Fruit fly (Drosophila melanogaster) whole organism, embryonic: Measurements from ENCODE around the gene Mettl5.
A peak's percentile ranks its signal among the peaks of the same experiment; 100 is the strongest.

Experiments
- B-H1 ChIP-seq: fragments of 200-800 bp; sonication (Bioruptor generic); IDR thresholded peaks from 3 replicates; pipeline ENCODE4 v1.3.6; 2022; ENCODE audit warnings: missing biosample characterization, missing genetic modification characterization
- BtbVII ChIP-seq: fragments of 200-800 bp; sonication (Bioruptor generic); optimal IDR thresholded peaks from 3 replicates; lab custom pipeline; 2017; ENCODE audit warnings: missing biosample characterization, mild to moderate bottlenecking, missing genetic modification characterization
- CG11398 ChIP-seq: fragments of 200-800 bp; sonication (Bioruptor generic); optimal IDR thresholded peaks from 2 replicates; lab custom pipeline; 2016; ENCODE audit warnings: missing biosample characterization, missing genetic modification characterization
- CG17186 ChIP-seq: fragments of 200-800 bp; sonication (Bioruptor generic); optimal IDR thresholded peaks from 3 replicates; lab custom pipeline; 2017; ENCODE audit warnings: missing biosample characterization, missing genetic modification reagents, missing genetic modification characterization
- CG17612 ChIP-seq: fragments of 200-800 bp; sonication (Bioruptor generic); IDR thresholded peaks from 2 replicates; pipeline ENCODE4 v1.3.6; 2022; ENCODE audit warnings: missing biosample characterization, missing genetic modification characterization
- CG18476 ChIP-seq: fragments of 200-800 bp; sonication (Bioruptor generic); optimal IDR thresholded peaks from 2 replicates; lab custom pipeline; 2016; ENCODE audit warnings: missing biosample characterization, mild to moderate bottlenecking, missing genetic modification characterization
- CG33557 ChIP-seq: fragments of 200-800 bp; sonication (Bioruptor generic); optimal IDR thresholded peaks from 2 replicates; lab custom pipeline; 2019; ENCODE audit warnings: missing biosample characterization, mild to moderate bottlenecking, missing genetic modification characterization, moderate library complexity
- CG34376 ChIP-seq: fragments of 200-800 bp; sonication (Bioruptor generic); optimal IDR thresholded peaks from 2 replicates; lab custom pipeline; 2018; ENCODE audit warnings: missing biosample characterization, mild to moderate bottlenecking, missing genetic modification characterization
- CG34422 ChIP-seq: fragments of 200-800 bp; sonication (Bioruptor generic); IDR thresholded peaks from 3 replicates; pipeline ENCODE4 v1.3.6; 2022; ENCODE audit warnings: missing biosample characterization, missing genetic modification characterization
- CG4360 ChIP-seq: fragments of 200-800 bp; sonication (Bioruptor generic); IDR thresholded peaks from 2 replicates; pipeline ENCODE4 v1.3.6; 2022; ENCODE audit warnings: missing biosample characterization, missing genetic modification characterization
- CG4617 ChIP-seq: fragments of 200-800 bp; sonication (Bioruptor generic); optimal IDR thresholded peaks from 3 replicates; lab custom pipeline; 2016; ENCODE audit warnings: missing biosample characterization, missing genetic modification characterization, borderline replicate concordance
- CG5180 ChIP-seq: fragments of 200-800 bp; sonication (Bioruptor generic); optimal IDR thresholded peaks from 3 replicates; lab custom pipeline; 2017; ENCODE audit warnings: missing biosample characterization, missing genetic modification characterization, mild to moderate bottlenecking, moderate library complexity, missing genetic modification reagents
- CG7271 ChIP-seq: fragments of 200-800 bp; sonication (Bioruptor generic); optimal IDR thresholded peaks from 2 replicates; lab custom pipeline; 2018; ENCODE audit warnings: missing biosample characterization, mild to moderate bottlenecking, missing genetic modification characterization, moderate library complexity
- CG8089 ChIP-seq: fragments of 200-800 bp; sonication (Bioruptor generic); optimal IDR thresholded peaks from 3 replicates; lab custom pipeline; 2016; ENCODE audit warnings: missing biosample characterization, missing genetic modification characterization
- CG8478 ChIP-seq: fragments of >200 bp; optimal IDR thresholded peaks from 2 replicates; lab custom pipeline; 2018
- Camta ChIP-seq: fragments of 200-800 bp; sonication (Bioruptor generic); optimal IDR thresholded peaks from 2 replicates; lab custom pipeline; 2016; ENCODE audit warnings: missing biosample characterization, missing genetic modification characterization
- CkIIα-i1 ChIP-seq: fragments of 200-800 bp; sonication (Bioruptor generic); IDR thresholded peaks from 2 replicates; pipeline ENCODE4 v1.3.6; 2022; ENCODE audit warnings: missing biosample characterization, missing genetic modification characterization
- Fer1 ChIP-seq: fragments of 200-800 bp; sonication (Bioruptor generic); optimal IDR thresholded peaks from 2 replicates; lab custom pipeline; 2017; ENCODE audit warnings: missing biosample characterization, mild to moderate bottlenecking, missing genetic modification characterization
- Fer3 ChIP-seq: fragments of 200-800 bp; sonication (Bioruptor generic); optimal IDR thresholded peaks from 2 replicates; lab custom pipeline; 2018; ENCODE audit warnings: missing biosample characterization, mild to moderate bottlenecking, missing genetic modification characterization, moderate library complexity
- Lhr ChIP-seq: fragments of 200-800 bp; sonication (Bioruptor generic); optimal IDR thresholded peaks from 3 replicates; lab custom pipeline; 2017; ENCODE audit warnings: mild to moderate bottlenecking, missing biosample characterization, missing genetic modification reagents, missing genetic modification characterization
- Lpt ChIP-seq: fragments of >200 bp; optimal IDR thresholded peaks from 2 replicates; lab custom pipeline; 2018; ENCODE audit warnings: missing biosample characterization, missing genetic modification characterization
- Mes4 ChIP-seq: fragments of 200-800 bp; sonication (Bioruptor generic); optimal IDR thresholded peaks from 2 replicates; lab custom pipeline; 2016; ENCODE audit warnings: missing biosample characterization, missing genetic modification characterization
- Side ChIP-seq: fragments of 200-800 bp; sonication (Bioruptor generic); optimal IDR thresholded peaks from 2 replicates; lab custom pipeline; 2016; ENCODE audit warnings: missing biosample characterization, missing genetic modification characterization
- Sox102F ChIP-seq: fragments of 200-800 bp; sonication (Bioruptor generic); optimal IDR thresholded peaks from 2 replicates; lab custom pipeline; 2018; ENCODE audit warnings: missing biosample characterization, mild to moderate bottlenecking, missing genetic modification characterization, moderate library complexity
- Spps ChIP-seq: fragments of 200-800 bp; sonication (Bioruptor generic); optimal IDR thresholded peaks from 2 replicates; lab custom pipeline; 2018; ENCODE audit warnings: missing biosample characterization, mild to moderate bottlenecking, missing genetic modification characterization
- Stat92E ChIP-seq, 3 experiments: fragments of >200 bp in 2 of 3; fragments of 200-800 bp in 1 of 3; sonication (Bioruptor generic) in 1 of 3; optimal IDR thresholded peaks; 2 replicates each; lab custom pipeline; 2017 to 2019; ENCODE audit warnings: missing biosample characterization in 3 of 3, missing genetic modification characterization in 3 of 3, mild to moderate bottlenecking in 1 of 3, moderate library complexity in 1 of 3
- bab2 ChIP-seq: fragments of 200-800 bp; sonication (Bioruptor generic); optimal IDR thresholded peaks from 2 replicates; lab custom pipeline; 2016; ENCODE audit warnings: missing biosample characterization, missing genetic modification characterization
- cas ChIP-seq: fragments of 200-800 bp; sonication (Bioruptor generic); IDR thresholded peaks from 2 replicates; pipeline ENCODE4 v1.3.6; 2022; ENCODE audit warnings: missing biosample characterization, missing genetic modification characterization
- chif ChIP-seq, 2 experiments: fragments of 200-800 bp; sonication (Bioruptor generic); optimal IDR thresholded peaks; 3 replicates each; lab custom pipeline; 2016; ENCODE audit warnings: missing biosample characterization in 2 of 2, missing genetic modification characterization in 2 of 2
- chn ChIP-seq: fragments of 200-800 bp; sonication (Bioruptor generic); optimal IDR thresholded peaks from 2 replicates; lab custom pipeline; 2016; ENCODE audit warnings: missing biosample characterization, missing genetic modification characterization
- da ChIP-seq: fragments of 200-800 bp; sonication (Bioruptor generic); optimal IDR thresholded peaks from 2 replicates; lab custom pipeline; 2016; ENCODE audit warnings: missing biosample characterization, missing genetic modification characterization
- dati ChIP-seq: fragments of 200-800 bp; sonication (Bioruptor generic); IDR thresholded peaks from 2 replicates; pipeline ENCODE4 v1.3.6; 2022; ENCODE audit warnings: missing biosample characterization, missing genetic modification characterization
- dpn ChIP-seq, 2 experiments: fragments of 200-800 bp; sonication (Bioruptor generic); optimal IDR thresholded peaks; 3 replicates each; lab custom pipeline; 2016; ENCODE audit warnings: missing biosample characterization in 2 of 2, missing genetic modification characterization in 2 of 2
- ems ChIP-seq: fragments of 200-800 bp; sonication (Bioruptor generic); optimal IDR thresholded peaks from 3 replicates; lab custom pipeline; 2016; ENCODE audit warnings: missing biosample characterization, missing genetic modification characterization
- ewg ChIP-seq: fragments of 200-800 bp; sonication (Bioruptor generic); optimal IDR thresholded peaks from 3 replicates; lab custom pipeline; 2017; ENCODE audit warnings: mild to moderate bottlenecking, missing biosample characterization, missing genetic modification reagents, missing genetic modification characterization
- fd3F ChIP-seq: fragments of 200-800 bp; sonication (Bioruptor generic); optimal IDR thresholded peaks from 2 replicates; lab custom pipeline; 2018; ENCODE audit warnings: missing biosample characterization, mild to moderate bottlenecking, missing genetic modification characterization, moderate library complexity
- gcm ChIP-seq: fragments of 200-800 bp; sonication (Bioruptor generic); optimal IDR thresholded peaks from 2 replicates; lab custom pipeline; 2019; ENCODE audit warnings: missing biosample characterization, mild to moderate bottlenecking, missing genetic modification characterization, moderate library complexity
- h ChIP-seq: fragments of >200 bp; optimal IDR thresholded peaks from 2 replicates; lab custom pipeline; 2017
- hkb ChIP-seq, 2 experiments: fragments of 200-800 bp in 1 of 2; fragments of >200 bp in 1 of 2; sonication (Bioruptor generic) in 1 of 2; IDR thresholded peaks in 1 of 2; optimal IDR thresholded peaks in 1 of 2; 2 replicates each; pipeline versions ENCODE4 v1.3.6 to Lab custom; 2017 to 2022; ENCODE audit warnings: missing biosample characterization in 1 of 2, missing genetic modification characterization in 1 of 2
- mirr ChIP-seq: fragments of 200-800 bp; sonication (Bioruptor generic); optimal IDR thresholded peaks from 3 replicates; lab custom pipeline; 2018; ENCODE audit warnings: missing biosample characterization, mild to moderate bottlenecking, missing genetic modification characterization
- nau ChIP-seq: fragments of 200-800 bp; sonication (Bioruptor generic); optimal IDR thresholded peaks from 3 replicates; lab custom pipeline; 2017; ENCODE audit warnings: missing biosample characterization, mild to moderate bottlenecking, missing genetic modification characterization, missing genetic modification reagents
- pb ChIP-seq: fragments of 200-800 bp; sonication (Bioruptor generic); optimal IDR thresholded peaks from 3 replicates; lab custom pipeline; 2016; ENCODE audit warnings: missing biosample characterization, missing genetic modification characterization
- pfk ChIP-seq: fragments of 200-800 bp; sonication (Bioruptor generic); optimal IDR thresholded peaks from 2 replicates; lab custom pipeline; 2018; ENCODE audit warnings: missing biosample characterization, mild to moderate bottlenecking, missing genetic modification characterization, moderate library complexity
- pnt ChIP-seq: fragments of 200-800 bp; sonication (Bioruptor generic); optimal IDR thresholded peaks from 3 replicates; lab custom pipeline; 2016; ENCODE audit warnings: missing biosample characterization, missing genetic modification characterization
- row ChIP-seq: fragments of 200-800 bp; sonication (Bioruptor generic); IDR thresholded peaks from 3 replicates; pipeline ENCODE4 v1.3.6; 2022; ENCODE audit warnings: missing biosample characterization, missing genetic modification characterization
- schlank ChIP-seq: fragments of 200-800 bp; sonication (Bioruptor generic); optimal IDR thresholded peaks from 2 replicates; lab custom pipeline; 2018; ENCODE audit warnings: missing biosample characterization, mild to moderate bottlenecking, missing genetic modification characterization
- tio ChIP-seq: fragments of 200-800 bp; sonication (Bioruptor generic); optimal IDR thresholded peaks from 2 replicates; lab custom pipeline; 2017; ENCODE audit warnings: missing biosample characterization, missing genetic modification characterization, inconsistent platforms
- twi ChIP-seq: fragments of 200-800 bp; optimal IDR thresholded peaks from 2 replicates; lab custom pipeline; 2019; ENCODE audit warnings: missing biosample characterization, mild to moderate bottlenecking, missing genetic modification characterization, moderate library complexity
- usp ChIP-seq: fragments of >200 bp; optimal IDR thresholded peaks from 2 replicates; lab custom pipeline; 2017; ENCODE audit warnings: missing biosample characterization, missing genetic modification characterization
- zen ChIP-seq: fragments of 200-800 bp; sonication (Bioruptor generic); optimal IDR thresholded peaks from 3 replicates; lab custom pipeline; 2018; ENCODE audit warnings: missing biosample characterization, mild to moderate bottlenecking, missing genetic modification characterization, moderate library complexity
- zfh1 ChIP-seq: fragments of 200-800 bp; sonication (Bioruptor generic); IDR thresholded peaks from 3 replicates; pipeline ENCODE4 v1.3.6; 2022; ENCODE audit warnings: missing biosample characterization, missing genetic modification characterization
- zfh2 ChIP-seq: fragments of 200-800 bp; sonication (Bioruptor generic); optimal IDR thresholded peaks from 2 replicates; lab custom pipeline; 2016; ENCODE audit warnings: missing biosample characterization, missing genetic modification characterization

The Mettl5 gene

DNA sequence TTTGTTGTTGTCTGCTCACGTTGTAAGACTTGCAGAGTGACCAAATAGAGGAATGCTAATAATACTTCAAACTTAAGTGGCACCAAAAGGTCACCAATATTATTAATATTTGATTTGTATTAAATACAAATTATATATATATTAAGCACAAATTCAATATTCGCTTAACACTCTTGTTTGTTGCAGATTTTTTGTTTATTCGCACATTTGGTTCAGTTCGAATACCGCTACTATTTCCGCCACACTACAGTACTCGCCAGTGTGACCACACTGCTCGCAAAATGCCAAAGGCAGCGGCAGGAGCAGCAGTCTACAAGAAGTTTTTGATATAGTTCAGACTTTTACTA, 548 bp downstream of the Mettl5 start, which contains the start of gene Max (continued):
- TF ChIP-seq zen (tag; lab: Kevin White, UChicago) (peak; percentile 45), Side (GFP tag; lab: Kevin White, UChicago) (no peak), fd3F (GFP tag; lab: Kevin White, UChicago) (peak; percentile 54), usp (no peak), twi (tag; lab: Kevin White, UChicago) (peak; percentile 53), Fer1 (peak; percentile 83), tio (GFP tag; lab: Kevin White, UChicago) (no peak), Lhr (GFP tag; lab: Kevin White, UChicago) (peak; percentile 22), BtbVII (GFP tag; lab: Kevin White, UChicago) (peak; percentile 71), Sox102F (GFP tag; lab: Kevin White, UChicago) (peak; percentile 71), CG8089 (no peak), chif (GFP tag; optimal IDR thresholded peaks at IDR 0.05; lab: Kevin White, UChicago) (peak in 1 of 2 experiments; percentile 5), ems (peak; percentile 30), zfh1 (peak; percentile 80), da (GFP tag; lab: Kevin White, UChicago) (no peak), bab2 (GFP tag; lab: Kevin White, UChicago) (peak; percentile 35), CG7271 (peak; percentile 44), mirr (GFP tag; lab: Kevin White, UChicago) (peak; percentile 58), CG17186 (GFP tag; lab: Kevin White, UChicago) (peak; percentile 24), Fer3 (peak; percentile 74), CkIIα-i1 (no peak), CG4360 (no peak), gcm (GFP tag; lab: Kevin White, UChicago) (peak; percentile 66), schlank (peak; percentile 41), zfh2 (GFP tag; lab: Kevin White, UChicago) (peak; percentile 24), cas (GFP tag; lab: Robert Waterston, UW) (no peak), CG34422 (GFP tag; lab: Robert Waterston, UW) (peak; percentile 47; the same call in 2 of the 3 replicates), dati (GFP tag; lab: Robert Waterston, UW) (no peak), CG34376 (peak; percentile 46), B-H1 (GFP tag; lab: Robert Waterston, UW) (peak; percentile 63), Camta (no peak), CG4617 (GFP tag; lab: Kevin White, UChicago) (peak; percentile 87), h (lab: Kevin White, UChicago) (no peak), CG5180 (no peak), dpn (GFP tag; optimal IDR thresholded peaks at IDR 0.05; lab: Kevin White, UChicago) (peak in 1 of 2 experiments; percentile 63), Lpt (GFP tag; lab: Kevin White, UChicago) (no peak), hkb (optimal IDR thresholded peaks at IDR 0.05; lab: Kevin White, UChicago) (no peak), hkb (GFP tag; IDR thresholded peaks at IDR 0.05; lab: Robert Waterston, UW) (peak; percentile 79), CG18476 (GFP tag; lab: Kevin White, UChicago) (no peak), Mes4 (no peak), nau (GFP tag; lab: Kevin White, UChicago) (no peak), CG11398 (no peak), pb (GFP tag; lab: Kevin White, UChicago) (no peak), CG33557 (GFP tag; lab: Kevin White, UChicago) (peak; percentile 58), CG8478 (lab: Kevin White, UChicago) (no peak), Stat92E (GFP tag; optimal IDR thresholded peaks at IDR 0.05; lab: Kevin White, UChicago) (no peak), ewg (GFP tag; lab: Kevin White, UChicago) (peak; percentile 69), Spps (tag; lab: Kevin White, UChicago) (peak; percentile 44), CG17612 (no peak), pnt (GFP tag; lab: Kevin White, UChicago) (peak; percentile 33), chn (GFP tag; lab: Kevin White, UChicago) (peak; percentile 14), row (GFP tag; lab: Robert Waterston, UW) (peak; percentile 89), pfk (GFP tag; lab: Kevin White, UChicago) (no peak)
